Fruit fly (Drosophila melanogaster) whole organism, embryonic: ENCODE measurements around the gene CG17145.
A peak's percentile ranks its signal among the peaks of the same experiment; 100 is the strongest.

Source experiments
- B-H2 ChIP-seq: fragments of 200-800 bp; sonication (Bioruptor generic); optimal IDR thresholded peaks from 2 replicates; lab custom pipeline; 2018; ENCODE audit warnings: missing biosample characterization, mild to moderate bottlenecking, missing genetic modification characterization
- Blimp-1 ChIP-seq: fragments of 200-800 bp; sonication (Bioruptor generic); optimal IDR thresholded peaks from 3 replicates; lab custom pipeline; 2018; ENCODE audit warnings: missing biosample characterization, missing genetic modification characterization, mild to moderate bottlenecking, moderate library complexity, missing genetic modification reagents
- CG10267 ChIP-seq: fragments of 200-800 bp; sonication (Bioruptor generic); optimal IDR thresholded peaks from 2 replicates; lab custom pipeline; 2018; ENCODE audit warnings: missing biosample characterization, mild to moderate bottlenecking, missing genetic modification characterization, moderate library complexity
- CG10366 ChIP-seq: fragments of 200-800 bp; sonication (Bioruptor generic); IDR thresholded peaks from 2 replicates; pipeline ENCODE4 v1.3.6; 2022; ENCODE audit warnings: missing biosample characterization, missing genetic modification characterization
- CG10979 ChIP-seq: fragments of 200-800 bp; sonication (Bioruptor generic); optimal IDR thresholded peaks from 2 replicates; lab custom pipeline; 2018; ENCODE audit warnings: missing biosample characterization, mild to moderate bottlenecking, missing genetic modification characterization, moderate library complexity
- CG11398 ChIP-seq: fragments of 200-800 bp; sonication (Bioruptor generic); optimal IDR thresholded peaks from 2 replicates; lab custom pipeline; 2016; ENCODE audit warnings: missing biosample characterization, missing genetic modification characterization
- CG12155 ChIP-seq: fragments of 200-800 bp; sonication (Bioruptor generic); optimal IDR thresholded peaks from 3 replicates; lab custom pipeline; 2016; ENCODE audit warnings: missing biosample characterization, missing genetic modification characterization
- CG14441 ChIP-seq: fragments of 200-800 bp; sonication (Bioruptor generic); IDR thresholded peaks from 2 replicates; pipeline ENCODE4 v1.3.6; 2022; ENCODE audit warnings: missing biosample characterization, missing genetic modification characterization
- CG14710 ChIP-seq: fragments of 200-800 bp; sonication (Bioruptor generic); optimal IDR thresholded peaks from 3 replicates; lab custom pipeline; 2019; ENCODE audit warnings: missing biosample characterization, mild to moderate bottlenecking, missing genetic modification characterization, moderate library complexity
- CG16815 ChIP-seq: fragments of 200-800 bp; sonication (Bioruptor generic); optimal IDR thresholded peaks from 3 replicates; lab custom pipeline; 2017; ENCODE audit warnings: missing biosample characterization, mild to moderate bottlenecking, missing genetic modification characterization
- CG17361 ChIP-seq: fragments of 200-800 bp; sonication (Bioruptor generic); IDR thresholded peaks from 3 replicates; pipeline ENCODE4 v1.3.6; 2022; ENCODE audit warnings: missing biosample characterization, missing genetic modification characterization
- CG1792 ChIP-seq: fragments of 200-800 bp; sonication (Bioruptor generic); optimal IDR thresholded peaks from 2 replicates; lab custom pipeline; 2016; ENCODE audit warnings: missing biosample characterization, missing genetic modification characterization
- CG2116 ChIP-seq: fragments of 200-800 bp; sonication (Bioruptor generic); optimal IDR thresholded peaks from 3 replicates; lab custom pipeline; 2018; ENCODE audit warnings: missing biosample characterization, mild to moderate bottlenecking, missing genetic modification characterization
- CG2129 ChIP-seq: fragments of 200-800 bp; sonication (Bioruptor generic); IDR thresholded peaks from 2 replicates; pipeline ENCODE4 v1.3.6; 2022; ENCODE audit warnings: missing biosample characterization, missing genetic modification characterization; ENCODE audit not compliant: partially characterized antibody
- CG3065 ChIP-seq: fragments of 200-800 bp; sonication (Bioruptor generic); optimal IDR thresholded peaks from 2 replicates; lab custom pipeline; 2016; ENCODE audit warnings: missing biosample characterization, missing genetic modification characterization
- CG3163 ChIP-seq: fragments of 200-800 bp; sonication (Bioruptor generic); optimal IDR thresholded peaks from 3 replicates; lab custom pipeline; 2016; ENCODE audit warnings: missing biosample characterization, missing genetic modification characterization
- CG4360 ChIP-seq: fragments of 200-800 bp; sonication (Bioruptor generic); IDR thresholded peaks from 2 replicates; pipeline ENCODE4 v1.3.6; 2022; ENCODE audit warnings: missing biosample characterization, missing genetic modification characterization
- CG4617 ChIP-seq: fragments of 200-800 bp; sonication (Bioruptor generic); optimal IDR thresholded peaks from 3 replicates; lab custom pipeline; 2016; ENCODE audit warnings: missing biosample characterization, missing genetic modification characterization, borderline replicate concordance
- CG6175 ChIP-seq: fragments of 200-800 bp; sonication (Bioruptor generic); IDR thresholded peaks from 3 replicates; pipeline ENCODE4 v1.3.6; 2022; ENCODE audit warnings: missing biosample characterization, missing genetic modification characterization
- CG7963 ChIP-seq: fragments of 200-800 bp; sonication (Bioruptor generic); IDR thresholded peaks from 3 replicates; pipeline ENCODE4 v1.3.6; 2022; ENCODE audit warnings: missing biosample characterization, missing genetic modification characterization; ENCODE audit not compliant: partially characterized antibody
- CG7987 ChIP-seq: fragments of 200-800 bp; sonication (Bioruptor generic); optimal IDR thresholded peaks from 2 replicates; lab custom pipeline; 2018; ENCODE audit warnings: missing biosample characterization, mild to moderate bottlenecking, missing genetic modification characterization, moderate library complexity
- CG8924 ChIP-seq: fragments of 200-800 bp; optimal IDR thresholded peaks from 3 replicates; lab custom pipeline; 2019; ENCODE audit warnings: missing biosample characterization, mild to moderate bottlenecking, missing genetic modification characterization, moderate library complexity
- Dad ChIP-seq: fragments of 200-800 bp; sonication (Bioruptor generic); optimal IDR thresholded peaks from 3 replicates; lab custom pipeline; 2016; ENCODE audit warnings: missing biosample characterization, missing genetic modification characterization
- Fer3 ChIP-seq: fragments of 200-800 bp; sonication (Bioruptor generic); optimal IDR thresholded peaks from 2 replicates; lab custom pipeline; 2018; ENCODE audit warnings: missing biosample characterization, mild to moderate bottlenecking, missing genetic modification characterization, moderate library complexity
- Hey ChIP-seq: fragments of 200-800 bp; sonication (Bioruptor generic); optimal IDR thresholded peaks from 3 replicates; lab custom pipeline; 2018; ENCODE audit warnings: missing biosample characterization, mild to moderate bottlenecking, missing genetic modification characterization
- Med ChIP-seq: fragments of 200-800 bp; sonication (Bioruptor generic); peaks from one replicate; lab custom pipeline; 2016; ENCODE audit warnings: missing biosample characterization, missing genetic modification characterization, mild to moderate bottlenecking, inconsistent platforms, moderate library complexity
- Mrtf ChIP-seq: fragments of 200-800 bp; sonication (Bioruptor generic); IDR thresholded peaks from 3 replicates; pipeline ENCODE4 v1.3.6; 2022; ENCODE audit warnings: missing biosample characterization, missing genetic modification characterization
- Nf-YB ChIP-seq: fragments of 200-800 bp; sonication (Bioruptor generic); optimal IDR thresholded peaks from 3 replicates; lab custom pipeline; 2019; ENCODE audit warnings: missing biosample characterization, mild to moderate bottlenecking, missing genetic modification characterization, moderate library complexity
- Nf-YC ChIP-seq: fragments of 200-800 bp; optimal IDR thresholded peaks from 3 replicates; lab custom pipeline; 2019; ENCODE audit warnings: missing biosample characterization, mild to moderate bottlenecking, missing genetic modification characterization, moderate library complexity
- Optix ChIP-seq: fragments of 200-800 bp; sonication (Bioruptor generic); IDR thresholded peaks from 3 replicates; pipeline ENCODE4 v1.3.6; 2022; ENCODE audit warnings: missing biosample characterization, missing genetic modification characterization
- Poxn ChIP-seq: fragments of 200-800 bp; sonication (Bioruptor generic); IDR thresholded peaks from 2 replicates; pipeline ENCODE4 v1.3.6; 2022; ENCODE audit warnings: missing biosample characterization, missing genetic modification characterization
- Scr ChIP-seq: fragments of 200-800 bp; sonication (Bioruptor generic); IDR thresholded peaks from 2 replicates; pipeline ENCODE4 v1.3.6; 2022; ENCODE audit warnings: missing biosample characterization, missing genetic modification characterization; ENCODE audit not compliant: partially characterized antibody
- Trl ChIP-seq, 3 experiments: fragments of >200 bp in 2 of 3; fragments of 200-800 bp in 1 of 3; sonication (Bioruptor generic) in 1 of 3; optimal IDR thresholded peaks; 2 replicates in 1 of 3; 3 replicates in 2 of 3; lab custom pipeline; 2016 to 2017; ENCODE audit warnings: missing biosample characterization in 1 of 3, missing genetic modification characterization in 1 of 3
- cwo ChIP-seq: fragments of 200-800 bp; sonication (Bioruptor generic); optimal IDR thresholded peaks from 3 replicates; lab custom pipeline; 2017; ENCODE audit warnings: missing biosample characterization, missing genetic modification characterization, mild to moderate bottlenecking, moderate library complexity, missing genetic modification reagents
- dan ChIP-seq: fragments of 200-800 bp; sonication (Bioruptor generic); IDR thresholded peaks from 2 replicates; pipeline ENCODE4 v1.3.6; 2022; ENCODE audit warnings: missing biosample characterization, missing genetic modification characterization
- ems ChIP-seq: fragments of 200-800 bp; sonication (Bioruptor generic); optimal IDR thresholded peaks from 3 replicates; lab custom pipeline; 2016; ENCODE audit warnings: missing biosample characterization, missing genetic modification characterization
- eve ChIP-seq, 2 experiments: fragments of >200 bp; optimal IDR thresholded peaks; 2 replicates each; lab custom pipeline; 2017; ENCODE audit warnings: missing biosample characterization in 2 of 2, missing genetic modification characterization in 2 of 2
- fd3F ChIP-seq: fragments of 200-800 bp; sonication (Bioruptor generic); optimal IDR thresholded peaks from 2 replicates; lab custom pipeline; 2018; ENCODE audit warnings: missing biosample characterization, mild to moderate bottlenecking, missing genetic modification characterization, moderate library complexity
- ftz-f1 ChIP-seq: fragments of 200-800 bp; sonication (Bioruptor generic); optimal IDR thresholded peaks from 2 replicates; lab custom pipeline; 2016; ENCODE audit warnings: missing biosample characterization, missing genetic modification characterization
- fu2 ChIP-seq: fragments of 200-800 bp; sonication (Bioruptor generic); optimal IDR thresholded peaks from 2 replicates; lab custom pipeline; 2016; ENCODE audit warnings: missing biosample characterization, missing genetic modification characterization
- ind ChIP-seq: fragments of 200-800 bp; sonication (Bioruptor generic); optimal IDR thresholded peaks from 3 replicates; lab custom pipeline; 2016; ENCODE audit warnings: missing biosample characterization, missing genetic modification characterization
- mirr ChIP-seq: fragments of 200-800 bp; sonication (Bioruptor generic); optimal IDR thresholded peaks from 3 replicates; lab custom pipeline; 2018; ENCODE audit warnings: missing biosample characterization, mild to moderate bottlenecking, missing genetic modification characterization
- odd ChIP-seq: fragments of 200-800 bp; sonication (Bioruptor generic); optimal IDR thresholded peaks from 2 replicates; lab custom pipeline; 2017; ENCODE audit warnings: missing biosample characterization, mild to moderate bottlenecking, missing genetic modification characterization
- org-1 ChIP-seq: fragments of 200-800 bp; sonication (Bioruptor generic); optimal IDR thresholded peaks from 2 replicates; lab custom pipeline; 2017; ENCODE audit warnings: missing biosample characterization, missing genetic modification characterization
- pb ChIP-seq: fragments of 200-800 bp; sonication (Bioruptor generic); optimal IDR thresholded peaks from 3 replicates; lab custom pipeline; 2016; ENCODE audit warnings: missing biosample characterization, missing genetic modification characterization
- sens-2 ChIP-seq: fragments of 200-800 bp; sonication (Bioruptor generic); IDR thresholded peaks from 2 replicates; pipeline ENCODE4 v1.3.6; 2022; ENCODE audit warnings: missing biosample characterization, missing genetic modification characterization
- tup ChIP-seq: fragments of 200-800 bp; sonication (Bioruptor generic); optimal IDR thresholded peaks from 2 replicates; lab custom pipeline; 2016; ENCODE audit warnings: missing biosample characterization, mild to moderate bottlenecking, missing genetic modification characterization, moderate library complexity
- unpg ChIP-seq: fragments of 200-800 bp; sonication (Bioruptor generic); optimal IDR thresholded peaks from 3 replicates; lab custom pipeline; 2018; ENCODE audit warnings: missing biosample characterization, mild to moderate bottlenecking, missing genetic modification characterization, moderate library complexity
- vvl ChIP-seq: fragments of 200-800 bp; sonication (Bioruptor generic); IDR thresholded peaks from 2 replicates; pipeline ENCODE4 v1.3.6; 2022; ENCODE audit warnings: missing biosample characterization, missing genetic modification characterization

Gene CG17145

dm6 chr3L:20247513-20248173 lies 26.0 kb downstream of the CG17145 start, which contains the start of gene rdgC (continued):
- TF ChIP-seq CG1792 (GFP tag; lab: Kevin White, UChicago) = peak; percentile 95
- TF ChIP-seq CG14710 (tag; lab: Kevin White, UChicago) = peak; percentile 78
- no peak for TF ChIP-seq Scr (GFP tag; lab: Robert Waterston, UW)
- peak; percentile 97 for TF ChIP-seq Fer3 (tag; lab: Kevin White, UChicago)
- peak; percentile 99 for TF ChIP-seq Med (GFP tag; lab: Kevin White, UChicago)
- no peak for TF ChIP-seq CG2129 (GFP tag; lab: Robert Waterston, UW)
- TF ChIP-seq org-1 = peak; percentile 95
- TF ChIP-seq CG4617 (GFP tag; lab: Kevin White, UChicago) = peak; percentile 82
- TF ChIP-seq Nf-YC (tag; lab: Kevin White, UChicago) = peak; percentile 68
- TF ChIP-seq Nf-YB (GFP tag; lab: Kevin White, UChicago) = peak; percentile 80
- peak; percentile 97 for TF ChIP-seq CG14441
- no peak; the same call in 1 of the 2 replicates for TF ChIP-seq dan (GFP tag; lab: Robert Waterston, UW)
- peak; percentile 96 for TF ChIP-seq CG10366
- peak; percentile 81 for TF ChIP-seq CG3065 (GFP tag; lab: Kevin White, UChicago)
- peak; percentile 96 for TF ChIP-seq Mrtf (GFP tag; lab: Robert Waterston, UW)
- peak; percentile 94 for TF ChIP-seq Dad (GFP tag; lab: Kevin White, UChicago)
- no peak for TF ChIP-seq eve (GFP tag; optimal IDR thresholded peaks at IDR 0.05; lab: Kevin White, UChicago)
- peak; percentile 81 for TF ChIP-seq CG16815 (GFP tag; lab: Kevin White, UChicago)
- TF ChIP-seq cwo (GFP tag; lab: Kevin White, UChicago) = peak; percentile 95
- TF ChIP-seq tup (GFP tag; lab: Kevin White, UChicago) = peak; percentile 88
- TF ChIP-seq mirr = peak; percentile 93
- TF ChIP-seq CG2116 (GFP tag; lab: Kevin White, UChicago) = peak; percentile 74
- TF ChIP-seq B-H2 (GFP tag; lab: Kevin White, UChicago) = peak; percentile 66
- TF ChIP-seq ind = peak; percentile 97
- TF ChIP-seq fu2 (GFP tag; lab: Kevin White, UChicago) = peak; percentile 95
- peak; percentile 94 for TF ChIP-seq Blimp-1 (GFP tag; lab: Kevin White, UChicago)
- peak; percentile 91 for TF ChIP-seq CG12155 (GFP tag; lab: Kevin White, UChicago)
- TF ChIP-seq CG7963 (GFP tag; lab: Robert Waterston, UW) = no peak
- TF ChIP-seq CG17361 (GFP tag; lab: Robert Waterston, UW) = peak; percentile 96
- peak; percentile 96 for TF ChIP-seq CG8924 (tag; lab: Kevin White, UChicago)
- TF ChIP-seq Optix (GFP tag; lab: Robert Waterston, UW) = peak; percentile 88
- TF ChIP-seq Hey (tag; lab: Kevin White, UChicago) = peak; percentile 47
- peak; percentile 89 for TF ChIP-seq CG6175 (GFP tag; lab: Robert Waterston, UW)
- peak; percentile 94 for TF ChIP-seq pb (GFP tag; lab: Kevin White, UChicago)
- TF ChIP-seq ems (GFP tag; lab: Kevin White, UChicago) = peak; percentile 94
- TF ChIP-seq ftz-f1 (GFP tag; lab: Kevin White, UChicago) = peak; percentile 77
- peak; percentile 89 for TF ChIP-seq CG10267
- peak; percentile 98 for TF ChIP-seq vvl
- peak; percentile 89 for TF ChIP-seq odd (GFP tag; lab: Kevin White, UChicago)
- peak; percentile 92 for TF ChIP-seq CG7987
- TF ChIP-seq unpg (GFP tag; lab: Kevin White, UChicago) = peak; percentile 97
- TF ChIP-seq CG11398 (GFP tag; lab: Kevin White, UChicago) = peak; percentile 93
- peak; percentile 80 for TF ChIP-seq CG4360 (GFP tag; lab: Robert Waterston, UW)
- TF ChIP-seq CG3163 (GFP tag; lab: Kevin White, UChicago) = peak; percentile 82
- TF ChIP-seq sens-2 (GFP tag; lab: Robert Waterston, UW) = peak; percentile 88
- TF ChIP-seq fd3F (GFP tag; lab: Kevin White, UChicago) = peak; percentile 93
- TF ChIP-seq Trl (optimal IDR thresholded peaks at IDR 0.05; lab: Kevin White, UChicago) = peak; percentile 38 to 65
- peak; percentile 95 for TF ChIP-seq Trl (GFP tag; optimal IDR thresholded peaks at IDR 0.05; lab: Kevin White, UChicago)
- TF ChIP-seq CG10979 (tag; lab: Kevin White, UChicago) = peak; percentile 91
- TF ChIP-seq Poxn (GFP tag; lab: Robert Waterston, UW) = peak; percentile 81
